Fruit fly (Drosophila melanogaster) whole organism, embryonic: Measurements from ENCODE around the gene SkpD.
A peak's percentile ranks its signal among the peaks of the same experiment; 100 is the strongest.

Experiments
- Bdp1 ChIP-seq: fragments of 200-800 bp; sonication (Bioruptor generic); optimal IDR thresholded peaks from 3 replicates; lab custom pipeline; 2016; ENCODE audit warnings: missing biosample characterization, missing genetic modification characterization
- CG10431 ChIP-seq: fragments of 200-800 bp; sonication (Bioruptor generic); optimal IDR thresholded peaks from 3 replicates; lab custom pipeline; 2018; ENCODE audit warnings: missing biosample characterization, mild to moderate bottlenecking, missing genetic modification characterization
- CG10543 ChIP-seq: fragments of 200-800 bp; sonication (Bioruptor generic); optimal IDR thresholded peaks from 3 replicates; lab custom pipeline; 2017; ENCODE audit warnings: missing biosample characterization, mild to moderate bottlenecking, missing genetic modification characterization, moderate library complexity
- CG11093 ChIP-seq: fragments of 200-800 bp; sonication (Bioruptor generic); IDR thresholded peaks from 3 replicates; pipeline ENCODE4 v1.3.6; 2022; ENCODE audit warnings: missing biosample characterization, missing genetic modification characterization
- CG11456 ChIP-seq: fragments of 200-800 bp; sonication (Bioruptor generic); IDR thresholded peaks from 3 replicates; pipeline ENCODE4 v1.3.6; 2022; ENCODE audit warnings: missing biosample characterization, missing genetic modification characterization
- CG11695 ChIP-seq: fragments of 200-800 bp; sonication (Bioruptor generic); IDR thresholded peaks from 3 replicates; pipeline ENCODE4 v1.3.6; 2022; ENCODE audit warnings: missing biosample characterization, missing genetic modification characterization
- CG12942 ChIP-seq: fragments of 200-800 bp; sonication (Bioruptor generic); optimal IDR thresholded peaks from 3 replicates; lab custom pipeline; 2016; ENCODE audit warnings: missing biosample characterization, missing genetic modification characterization
- CG14860 ChIP-seq: fragments of 200-800 bp; sonication (Bioruptor generic); IDR thresholded peaks from 3 replicates; pipeline ENCODE4 v1.3.6; 2022; ENCODE audit warnings: missing biosample characterization, missing genetic modification characterization; ENCODE audit not compliant: partially characterized antibody
- CG1529 ChIP-seq: fragments of 200-800 bp; sonication (Bioruptor generic); optimal IDR thresholded peaks from 3 replicates; lab custom pipeline; 2018; ENCODE audit warnings: missing biosample characterization, missing genetic modification characterization
- CG16779 ChIP-seq: fragments of 200-800 bp; sonication (Bioruptor generic); IDR thresholded peaks from 2 replicates; pipeline ENCODE4 v1.3.6; 2022; ENCODE audit warnings: missing biosample characterization, missing genetic modification characterization
- CG17186 ChIP-seq: fragments of 200-800 bp; sonication (Bioruptor generic); optimal IDR thresholded peaks from 3 replicates; lab custom pipeline; 2017; ENCODE audit warnings: missing biosample characterization, missing genetic modification reagents, missing genetic modification characterization
- CG17359 ChIP-seq: fragments of 200-800 bp; sonication (Bioruptor generic); optimal IDR thresholded peaks from 3 replicates; lab custom pipeline; 2018; ENCODE audit warnings: missing biosample characterization, mild to moderate bottlenecking, missing genetic modification characterization, moderate library complexity
- CG17568 ChIP-seq: fragments of 200-800 bp; sonication (Bioruptor generic); optimal IDR thresholded peaks from 2 replicates; lab custom pipeline; 2018; ENCODE audit warnings: missing biosample characterization, mild to moderate bottlenecking, missing genetic modification characterization, moderate library complexity
- CG17829 ChIP-seq: fragments of 200-800 bp; optimal IDR thresholded peaks from 2 replicates; lab custom pipeline; 2019; ENCODE audit warnings: missing biosample characterization, mild to moderate bottlenecking, missing genetic modification characterization, moderate library complexity
- CG3065 ChIP-seq: fragments of 200-800 bp; sonication (Bioruptor generic); optimal IDR thresholded peaks from 2 replicates; lab custom pipeline; 2016; ENCODE audit warnings: missing biosample characterization, missing genetic modification characterization
- CG31441 ChIP-seq: fragments of 200-800 bp; sonication (Bioruptor generic); IDR thresholded peaks from 2 replicates; pipeline ENCODE4 v1.3.6; 2022; ENCODE audit warnings: missing biosample characterization, missing genetic modification characterization
- CG32767 ChIP-seq: fragments of 200-800 bp; sonication (Bioruptor generic); IDR thresholded peaks from 2 replicates; pipeline ENCODE4 v1.3.6; 2022; ENCODE audit warnings: missing biosample characterization, missing genetic modification characterization
- CG4282 ChIP-seq: fragments of 200-800 bp; sonication (Bioruptor generic); optimal IDR thresholded peaks from 2 replicates; lab custom pipeline; 2016; ENCODE audit warnings: missing biosample characterization, missing genetic modification characterization
- CG4328 ChIP-seq: fragments of 200-800 bp; sonication (Bioruptor generic); optimal IDR thresholded peaks from 3 replicates; lab custom pipeline; 2017; ENCODE audit warnings: missing biosample characterization, missing genetic modification reagents, missing genetic modification characterization
- CG4360 ChIP-seq: fragments of 200-800 bp; sonication (Bioruptor generic); IDR thresholded peaks from 2 replicates; pipeline ENCODE4 v1.3.6; 2022; ENCODE audit warnings: missing biosample characterization, missing genetic modification characterization
- CG6791 ChIP-seq: fragments of 200-800 bp; sonication (Bioruptor generic); IDR thresholded peaks from 3 replicates; pipeline ENCODE4 v1.3.6; 2022; ENCODE audit warnings: missing biosample characterization, missing genetic modification characterization; ENCODE audit not compliant: partially characterized antibody
- CG9797 ChIP-seq: fragments of 200-800 bp; sonication (Bioruptor generic); optimal IDR thresholded peaks from 3 replicates; lab custom pipeline; 2018; ENCODE audit warnings: missing biosample characterization, mild to moderate bottlenecking, missing genetic modification characterization
- Dek ChIP-seq: fragments of 200-800 bp; sonication (Bioruptor generic); optimal IDR thresholded peaks from 3 replicates; lab custom pipeline; 2019; ENCODE audit warnings: missing biosample characterization, mild to moderate bottlenecking, missing genetic modification characterization, moderate library complexity
- HHEX ChIP-seq: fragments of 200-800 bp; sonication (Bioruptor generic); optimal IDR thresholded peaks from 3 replicates; lab custom pipeline; 2017; ENCODE audit warnings: missing biosample characterization, mild to moderate bottlenecking, missing genetic modification characterization, missing genetic modification reagents
- HLH3B ChIP-seq: fragments of 200-800 bp; sonication (Bioruptor generic); IDR thresholded peaks from 2 replicates; pipeline ENCODE4 v1.3.6; 2022; ENCODE audit warnings: missing biosample characterization, missing genetic modification characterization
- Lpt ChIP-seq: fragments of >200 bp; optimal IDR thresholded peaks from 2 replicates; lab custom pipeline; 2018; ENCODE audit warnings: missing biosample characterization, missing genetic modification characterization
- NFAT ChIP-seq: fragments of 200-800 bp; sonication (Bioruptor generic); IDR thresholded peaks from 2 replicates; pipeline ENCODE4 v1.3.6; 2022; ENCODE audit warnings: missing biosample characterization, missing genetic modification characterization
- Nf-YA ChIP-seq: fragments of 200-800 bp; sonication (Bioruptor generic); IDR thresholded peaks from 2 replicates; pipeline ENCODE4 v1.3.6; 2022; ENCODE audit warnings: missing biosample characterization, missing genetic modification characterization
- Oaz ChIP-seq: fragments of 200-800 bp; sonication (Bioruptor generic); IDR thresholded peaks from 2 replicates; pipeline ENCODE4 v1.3.6; 2022; ENCODE audit warnings: missing biosample characterization, missing genetic modification characterization
- Oli ChIP-seq: fragments of 200-800 bp; sonication (Bioruptor generic); optimal IDR thresholded peaks from 2 replicates; lab custom pipeline; 2018; ENCODE audit warnings: missing biosample characterization, mild to moderate bottlenecking, missing genetic modification characterization, moderate library complexity
- Optix ChIP-seq: fragments of 200-800 bp; sonication (Bioruptor generic); IDR thresholded peaks from 3 replicates; pipeline ENCODE4 v1.3.6; 2022; ENCODE audit warnings: missing biosample characterization, missing genetic modification characterization
- Pdp1 ChIP-seq, 2 experiments: fragments of 200-800 bp; sonication (Bioruptor generic); optimal IDR thresholded peaks; 3 replicates each; lab custom pipeline; 2016; ENCODE audit warnings: missing biosample characterization in 2 of 2, missing genetic modification characterization in 2 of 2, mild to moderate bottlenecking in 1 of 2, moderate library complexity in 1 of 2
- Rx ChIP-seq: fragments of 200-800 bp; sonication (Bioruptor generic); IDR thresholded peaks from 2 replicates; pipeline ENCODE4 v1.3.6; 2022; ENCODE audit warnings: missing biosample characterization, missing genetic modification characterization
- Sox100B ChIP-seq: fragments of 200-800 bp; sonication (Bioruptor generic); optimal IDR thresholded peaks from 3 replicates; lab custom pipeline; 2018; ENCODE audit warnings: missing biosample characterization, mild to moderate bottlenecking, missing genetic modification characterization
- Taf1 ChIP-seq: fragments of 200-800 bp; sonication (Bioruptor generic); IDR thresholded peaks from 2 replicates; pipeline ENCODE4 v1.3.6; 2022; ENCODE audit warnings: missing biosample characterization, missing genetic modification characterization
- ab ChIP-seq: fragments of 200-800 bp; sonication (Bioruptor generic); optimal IDR thresholded peaks from 2 replicates; lab custom pipeline; 2016; ENCODE audit warnings: missing biosample characterization, missing genetic modification characterization
- az2 ChIP-seq: fragments of 200-800 bp; sonication (Bioruptor generic); optimal IDR thresholded peaks from 3 replicates; lab custom pipeline; 2016; ENCODE audit warnings: missing biosample characterization, missing genetic modification characterization
- chm ChIP-seq: fragments of 200-800 bp; sonication (Bioruptor generic); IDR thresholded peaks from 2 replicates; pipeline ENCODE4 v1.3.6; 2022; ENCODE audit warnings: missing biosample characterization, missing genetic modification characterization
- dan ChIP-seq: fragments of 200-800 bp; sonication (Bioruptor generic); IDR thresholded peaks from 2 replicates; pipeline ENCODE4 v1.3.6; 2022; ENCODE audit warnings: missing biosample characterization, missing genetic modification characterization
- dati ChIP-seq: fragments of 200-800 bp; sonication (Bioruptor generic); IDR thresholded peaks from 2 replicates; pipeline ENCODE4 v1.3.6; 2022; ENCODE audit warnings: missing biosample characterization, missing genetic modification characterization
- dmrt11E ChIP-seq: fragments of 200-800 bp; sonication (Bioruptor generic); optimal IDR thresholded peaks from 3 replicates; lab custom pipeline; 2018; ENCODE audit warnings: missing biosample characterization, mild to moderate bottlenecking, missing genetic modification characterization, moderate library complexity
- eve ChIP-seq, 2 experiments: fragments of >200 bp; optimal IDR thresholded peaks; 2 replicates each; lab custom pipeline; 2017; ENCODE audit warnings: missing biosample characterization in 2 of 2, missing genetic modification characterization in 2 of 2
- exex ChIP-seq: fragments of 200-800 bp; sonication (Bioruptor generic); optimal IDR thresholded peaks from 4 replicates; lab custom pipeline; 2018; ENCODE audit warnings: missing biosample characterization, mild to moderate bottlenecking, missing genetic modification characterization, moderate library complexity
- hbn ChIP-seq: fragments of 200-800 bp; sonication (Bioruptor generic); IDR thresholded peaks from 2 replicates; pipeline ENCODE4 v1.3.6; 2022; ENCODE audit warnings: missing biosample characterization, missing genetic modification characterization; ENCODE audit not compliant: partially characterized antibody
- ind ChIP-seq: fragments of 200-800 bp; sonication (Bioruptor generic); optimal IDR thresholded peaks from 3 replicates; lab custom pipeline; 2016; ENCODE audit warnings: missing biosample characterization, missing genetic modification characterization
- jing ChIP-seq: fragments of 200-800 bp; sonication (Bioruptor generic); optimal IDR thresholded peaks from 2 replicates; lab custom pipeline; 2018; ENCODE audit warnings: missing biosample characterization, mild to moderate bottlenecking, missing genetic modification characterization
- kah ChIP-seq: fragments of 200-800 bp; sonication (Bioruptor generic); optimal IDR thresholded peaks from 2 replicates; lab custom pipeline; 2018; ENCODE audit warnings: missing biosample characterization, mild to moderate bottlenecking, missing genetic modification characterization
- lola ChIP-seq, 3 experiments: fragments of >200 bp in 2 of 3; fragments of 200-800 bp in 1 of 3; sonication (Bioruptor generic) in 1 of 3; optimal IDR thresholded peaks; 2 replicates each; lab custom pipeline; 2017 to 2019; ENCODE audit warnings: missing biosample characterization in 3 of 3, missing genetic modification characterization in 3 of 3, mild to moderate bottlenecking in 1 of 3, moderate library complexity in 1 of 3
- onecut ChIP-seq: fragments of 200-800 bp; sonication (Bioruptor generic); IDR thresholded peaks from 2 replicates; pipeline ENCODE4 v1.3.6; 2022; ENCODE audit warnings: missing biosample characterization, missing genetic modification characterization
- otp ChIP-seq: fragments of 200-800 bp; sonication (Bioruptor generic); IDR thresholded peaks from 3 replicates; pipeline ENCODE4, ENCODE4 v1.3.6; 2022; ENCODE audit warnings: missing biosample characterization, missing genetic modification characterization

SkpD gene

DNA sequence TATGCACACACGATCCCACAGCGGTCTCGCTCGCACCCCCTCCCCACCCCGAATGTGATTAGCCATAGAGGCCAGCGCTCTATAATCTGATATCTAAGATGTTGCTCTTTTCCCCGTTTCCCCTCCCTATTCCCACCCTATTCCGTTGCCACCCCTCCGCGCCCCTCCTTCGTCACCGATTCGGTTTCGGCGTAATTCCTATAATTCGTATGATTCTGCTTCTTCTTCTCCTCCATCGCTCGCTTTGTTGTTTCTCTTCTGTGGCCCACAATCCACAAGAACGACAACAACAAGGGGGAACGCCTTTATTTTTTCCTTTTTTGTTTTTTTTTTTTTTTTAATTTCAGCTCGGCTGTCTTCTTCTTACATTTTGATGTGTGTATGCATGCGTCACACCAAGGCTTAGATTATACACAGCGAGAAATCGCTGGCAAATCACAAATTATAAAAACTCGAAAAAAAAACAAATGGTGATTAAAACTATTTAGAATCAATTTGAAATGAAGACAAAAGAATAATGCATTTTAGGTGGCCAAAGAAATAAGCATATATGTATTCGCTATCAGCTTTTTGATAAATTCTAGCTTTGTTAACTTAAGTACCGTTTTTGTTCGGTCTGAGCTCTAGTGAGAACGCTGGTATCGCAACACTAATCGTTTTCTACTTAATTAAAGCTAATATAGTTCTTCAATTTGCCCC, 42.6 kb upstream of the SkpD start:
- TF ChIP-seq Lpt, result no peak
- TF ChIP-seq CG11093, result no peak
- TF ChIP-seq CG4360, result peak; percentile 86
- no peak for TF ChIP-seq dati
- no peak for TF ChIP-seq CG1529 (GFP tag; lab: Kevin White, UChicago)
- TF ChIP-seq CG4282 (GFP tag; lab: Kevin White, UChicago), result no peak
- no peak for TF ChIP-seq CG4328 (GFP tag; lab: Kevin White, UChicago)
- TF ChIP-seq onecut (GFP tag; lab: Robert Waterston, UW), result peak; percentile 37; the same call in 1 of the 2 replicates
- TF ChIP-seq CG17568 (GFP tag; lab: Kevin White, UChicago), result no peak
- no peak for TF ChIP-seq eve (GFP tag; optimal IDR thresholded peaks at IDR 0.05; lab: Kevin White, UChicago)
- TF ChIP-seq CG16779 (GFP tag; lab: Robert Waterston, UW), result no peak
- no peak for TF ChIP-seq CG9797 (GFP tag; lab: Kevin White, UChicago)
- TF ChIP-seq az2, result peak; percentile 24
- no peak for TF ChIP-seq Bdp1 (GFP tag; lab: Kevin White, UChicago)
- peak; percentile 68; the same call in 1 of the 2 replicates for TF ChIP-seq chm (GFP tag; lab: Robert Waterston, UW)
- TF ChIP-seq CG12942, result no peak
- no peak for TF ChIP-seq dan (GFP tag; lab: Robert Waterston, UW)
- no peak for TF ChIP-seq jing (GFP tag; lab: Kevin White, UChicago)
- no peak for TF ChIP-seq NFAT (GFP tag; lab: Robert Waterston, UW)
- no peak for TF ChIP-seq Taf1
- TF ChIP-seq ab (GFP tag; lab: Kevin White, UChicago), result no peak
- peak; percentile 32 for TF ChIP-seq Sox100B
- TF ChIP-seq CG31441 (GFP tag; lab: Robert Waterston, UW), result peak; percentile 54
- 0 out of 3 replicates have a peak, but pooled peaks have one; percentile 37 for TF ChIP-seq CG11695 (GFP tag; lab: Robert Waterston, UW)
- peak; percentile 87 for TF ChIP-seq dmrt11E (tag; lab: Kevin White, UChicago)
- TF ChIP-seq Dek (tag; lab: Kevin White, UChicago), result no peak
- no peak for TF ChIP-seq ind (GFP tag; lab: Kevin White, UChicago)
- peak; percentile 51; the same call in 1 of the 3 replicates for TF ChIP-seq otp (GFP tag; lab: Robert Waterston, UW)
- no peak for TF ChIP-seq CG11456 (GFP tag; lab: Robert Waterston, UW)
- 0 out of 2 replicates have a peak, but pooled peaks have one; percentile 15 for TF ChIP-seq CG32767
- no peak for TF ChIP-seq CG17186 (GFP tag; lab: Kevin White, UChicago)
- no peak for TF ChIP-seq exex (tag; lab: Kevin White, UChicago)
- TF ChIP-seq HLH3B (GFP tag; lab: Robert Waterston, UW), result no peak
- TF ChIP-seq CG17829 (tag; lab: Kevin White, UChicago), result peak; percentile 61
- TF ChIP-seq CG14860, result no peak
- no peak for TF ChIP-seq hbn (GFP tag; lab: Robert Waterston, UW)
- peak; percentile 25 to 59 for TF ChIP-seq Pdp1 (GFP tag; optimal IDR thresholded peaks at IDR 0.05; lab: Kevin White, UChicago)
- TF ChIP-seq HHEX (GFP tag; lab: Kevin White, UChicago), result no peak
- TF ChIP-seq CG17359 (tag; lab: Kevin White, UChicago), result peak; percentile 32
- no peak for TF ChIP-seq Nf-YA
- TF ChIP-seq CG10543 (GFP tag; lab: Kevin White, UChicago), result no peak
- peak; percentile 0 for TF ChIP-seq CG3065
- TF ChIP-seq CG10431, result no peak
- no peak for TF ChIP-seq kah
- TF ChIP-seq Oaz (GFP tag; lab: Robert Waterston, UW), result no peak
- peak; percentile 42 for TF ChIP-seq Oli (tag; lab: Kevin White, UChicago)
- TF ChIP-seq CG6791 (GFP tag; lab: Robert Waterston, UW), result no peak
- TF ChIP-seq lola (GFP tag; optimal IDR thresholded peaks at IDR 0.05; lab: Kevin White, UChicago), result peak in 1 of 3 experiments; percentile 76
- TF ChIP-seq Optix (GFP tag; lab: Robert Waterston, UW), result no peak
- TF ChIP-seq Rx (GFP tag; lab: Robert Waterston, UW), result no peak
